Worm (Caenorhabditis elegans) whole organism, L3 larva: ENCODE measurements around the gene srv-8.

Experiments
- R02D3.7 ChIP-seq: fragments of 150-350 bp; optimal IDR thresholded peaks from 2 replicates; lab custom pipeline; 2014; ENCODE audit warnings: missing biosample characterization, missing genetic modification characterization
- ZK546.5 ChIP-seq: sonication (generic microtip); optimal IDR thresholded peaks from 2 replicates; lab custom pipeline; 2017; ENCODE audit warnings: missing biosample characterization, missing genetic modification characterization
- aly-2 ChIP-seq: fragments of 150-350 bp; optimal IDR thresholded peaks from 2 replicates; lab custom pipeline; 2014; ENCODE audit warnings: missing biosample characterization, missing genetic modification characterization
- ama-1 ChIP-seq: fragments of 150-350 bp; optimal IDR thresholded peaks from 2 replicates; lab custom pipeline; 2018
- ceh-28 ChIP-seq: fragments of 150-350 bp; optimal IDR thresholded peaks from 2 replicates; lab custom pipeline; 2014; ENCODE audit warnings: missing biosample characterization, missing genetic modification reagents, missing genetic modification characterization
- ceh-82 ChIP-seq: fragments of 150-350 bp; optimal IDR thresholded peaks from 2 replicates; lab custom pipeline; 2014; ENCODE audit warnings: missing biosample characterization, missing genetic modification characterization
- ceh-9 ChIP-seq: sonication (generic microtip); optimal IDR thresholded peaks from 2 replicates; lab custom pipeline; 2018; ENCODE audit warnings: missing biosample characterization, missing genetic modification characterization
- daf-12 ChIP-seq: fragments of 150-350 bp; optimal IDR thresholded peaks from 2 replicates; lab custom pipeline; 2014; ENCODE audit warnings: missing biosample characterization, missing genetic modification reagents, missing genetic modification characterization
- egl-5 ChIP-seq: fragments of 150-350 bp; optimal IDR thresholded peaks from 2 replicates; lab custom pipeline; 2017; ENCODE audit warnings: missing biosample characterization, missing genetic modification reagents, missing genetic modification characterization, inconsistent platforms
- elt-1 ChIP-seq: fragments of 150-350 bp; optimal IDR thresholded peaks from 2 replicates; lab custom pipeline; 2014; ENCODE audit warnings: missing biosample characterization, missing genetic modification characterization
- elt-3 ChIP-seq, 3 experiments: fragments of 150-350 bp in 1 of 3; sonication (generic microtip) in 2 of 3; optimal IDR thresholded peaks; 2 replicates in 2 of 3; 4 replicates in 1 of 3; lab custom pipeline; 2014 to 2017; ENCODE audit warnings: missing biosample characterization in 3 of 3, missing genetic modification characterization in 3 of 3
- eor-1 ChIP-seq, 2 experiments: fragments of 150-350 bp; optimal IDR thresholded peaks; 2 replicates each; lab custom pipeline; 2014 to 2018; ENCODE audit warnings: missing biosample characterization in 2 of 2, missing genetic modification characterization in 2 of 2
- fkh-10 ChIP-seq: sonication (generic microtip); optimal IDR thresholded peaks from 2 replicates; lab custom pipeline; 2017; ENCODE audit warnings: missing biosample characterization, missing genetic modification reagents, missing genetic modification characterization
- hmg-11 ChIP-seq: sonication (generic microtip); optimal IDR thresholded peaks from 2 replicates; lab custom pipeline; 2016; ENCODE audit warnings: missing genetic modification characterization, missing compliant biosample characterization
- jun-1 ChIP-seq: fragments of 150-350 bp; optimal IDR thresholded peaks from 2 replicates; lab custom pipeline; 2014; ENCODE audit warnings: missing biosample characterization, missing genetic modification reagents, missing genetic modification characterization
- lin-15B ChIP-seq: fragments of 150-350 bp; optimal IDR thresholded peaks from 2 replicates; lab custom pipeline; 2014; ENCODE audit warnings: missing biosample characterization, missing genetic modification characterization
- lin-39 ChIP-seq: fragments of 150-350 bp; optimal IDR thresholded peaks from 2 replicates; lab custom pipeline; 2018; ENCODE audit warnings: missing biosample characterization, missing genetic modification reagents, missing genetic modification characterization
- lsy-12 ChIP-seq: sonication (generic microtip); optimal IDR thresholded peaks from 2 replicates; lab custom pipeline; 2016; ENCODE audit warnings: mild to moderate bottlenecking, missing genetic modification characterization, missing compliant biosample characterization
- mdl-1 ChIP-seq: fragments of 150-350 bp; optimal IDR thresholded peaks from 2 replicates; lab custom pipeline; 2014; ENCODE audit warnings: missing biosample characterization, missing genetic modification characterization
- mml-1 ChIP-seq: fragments of 150-350 bp; sonication (generic microtip); optimal IDR thresholded peaks from 3 replicates; lab custom pipeline; 2014; ENCODE audit warnings: missing biosample characterization, missing genetic modification characterization
- nfya-1 ChIP-seq: sonication (generic microtip); optimal IDR thresholded peaks from 2 replicates; lab custom pipeline; 2017; ENCODE audit warnings: missing genetic modification characterization, mild to moderate bottlenecking, missing compliant biosample characterization, antibody characterized with exemption, moderate library complexity; ENCODE audit not compliant: insufficient read depth
- nhr-11 ChIP-seq: fragments of 150-350 bp; optimal IDR thresholded peaks from 2 replicates; lab custom pipeline; 2014; ENCODE audit warnings: missing biosample characterization, missing genetic modification characterization
- nhr-12 ChIP-seq: fragments of 150-350 bp; optimal IDR thresholded peaks from 2 replicates; lab custom pipeline; 2014; ENCODE audit warnings: missing biosample characterization, missing genetic modification characterization
- nhr-23 ChIP-seq: fragments of 150-350 bp; optimal IDR thresholded peaks from 2 replicates; lab custom pipeline; 2014; ENCODE audit warnings: missing biosample characterization, missing genetic modification reagents, missing genetic modification characterization
- nhr-237 ChIP-seq: fragments of 150-350 bp; optimal IDR thresholded peaks from 2 replicates; lab custom pipeline; 2014; ENCODE audit warnings: missing biosample characterization, missing genetic modification characterization
- nhr-25 ChIP-seq: sonication (generic microtip); optimal IDR thresholded peaks from 2 replicates; lab custom pipeline; 2017; ENCODE audit warnings: missing biosample characterization, missing genetic modification characterization
- nhr-43 ChIP-seq: sonication (generic microtip); optimal IDR thresholded peaks from 2 replicates; lab custom pipeline; 2016; ENCODE audit warnings: mild to moderate bottlenecking, missing genetic modification characterization, missing compliant biosample characterization; ENCODE audit not compliant: poor library complexity, severe bottlenecking
- nhr-67 ChIP-seq: fragments of 150-350 bp; optimal IDR thresholded peaks from 2 replicates; lab custom pipeline; 2014; ENCODE audit warnings: missing biosample characterization, missing genetic modification characterization
- nhr-76 ChIP-seq: fragments of 150-350 bp; sonication (generic microtip); optimal IDR thresholded peaks from 5 replicates; lab custom pipeline; 2014; ENCODE audit warnings: missing biosample characterization, missing genetic modification characterization
- nhr-77 ChIP-seq: fragments of 150-350 bp; optimal IDR thresholded peaks from 2 replicates; lab custom pipeline; 2014; ENCODE audit warnings: missing biosample characterization, missing genetic modification characterization
- pha-4 ChIP-seq: fragments of 150-350 bp; optimal IDR thresholded peaks from 2 replicates; lab custom pipeline; 2014; ENCODE audit warnings: missing biosample characterization, missing genetic modification reagents, missing genetic modification characterization
- unc-39 ChIP-seq: sonication (generic microtip); optimal IDR thresholded peaks from 4 replicates; lab custom pipeline; 2017; ENCODE audit warnings: missing biosample characterization, missing genetic modification characterization
- unc-62 ChIP-seq: fragments of 150-350 bp; sonication (generic microtip); optimal IDR thresholded peaks from 4 replicates; lab custom pipeline; 2014; ENCODE audit warnings: missing biosample characterization, missing genetic modification reagents, missing genetic modification characterization
- ztf-11 ChIP-seq: fragments of 150-350 bp; optimal IDR thresholded peaks from 2 replicates; lab custom pipeline; 2014; ENCODE audit warnings: missing biosample characterization, missing genetic modification characterization

srv-8 gene

DNA sequence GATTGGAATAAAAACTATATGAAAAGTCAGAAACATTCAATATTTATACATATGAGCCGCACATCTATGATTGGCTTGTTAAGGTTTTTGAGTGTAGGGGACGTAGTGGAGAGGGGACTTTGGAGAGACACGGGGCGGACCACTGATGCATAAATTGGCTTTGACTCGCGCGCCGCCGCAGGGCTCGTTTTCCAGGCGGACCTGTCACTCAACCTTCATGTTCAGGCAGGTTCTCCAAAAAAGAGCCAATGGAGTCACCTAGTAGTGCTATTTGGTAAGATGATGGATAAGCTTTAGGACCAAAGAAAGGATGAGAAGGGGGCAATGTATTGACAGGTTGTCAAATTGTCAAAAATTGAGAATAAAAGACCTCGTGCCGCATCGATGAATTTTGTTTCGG is 25.6 kb downstream of the srv-8 start:
- no peak for TF ChIP-seq nhr-237
- TF ChIP-seq mdl-1 (tag; lab: Kevin White, UChicago), result no peak

ce11 chrV:13393333-13393803 is 27.2 kb downstream of the srv-8 start:
- TF ChIP-seq lsy-12 (tag; lab: Kevin White, UChicago), result peak; percentile 8
- no peak for TF ChIP-seq mml-1 (tag; lab: Kevin White, UChicago)
- no peak for TF ChIP-seq lin-15B (tag; lab: Kevin White, UChicago)
- peak; percentile 45 for TF ChIP-seq nfya-1 (tag; lab: Kevin White, UChicago)
- TF ChIP-seq lin-39 (tag; lab: Kevin White, UChicago), result peak; percentile 17
- no peak for TF ChIP-seq daf-12
- TF ChIP-seq fkh-10 (GFP tag; lab: Kevin White, UChicago), result no peak
- TF ChIP-seq nhr-23, result peak; percentile 33
- no peak for TF ChIP-seq hmg-11 (tag; lab: Kevin White, UChicago)
- TF ChIP-seq unc-62 (GFP tag; lab: Kevin White, UChicago), result no peak
- no peak for TF ChIP-seq ama-1 (lab: Kevin White, UChicago)
- TF ChIP-seq egl-5 (tag; lab: Kevin White, UChicago), result no peak
- no peak for TF ChIP-seq ceh-82
- no peak for TF ChIP-seq nhr-11 (tag; lab: Kevin White, UChicago)
- TF ChIP-seq ceh-28 (tag; lab: Kevin White, UChicago), result peak; percentile 2
- TF ChIP-seq nhr-77 (tag; lab: Kevin White, UChicago), result no peak
- TF ChIP-seq unc-39, result no peak
- no peak for TF ChIP-seq elt-3 (tag; optimal IDR thresholded peaks at IDR 0.05; lab: Kevin White, UChicago)
- TF ChIP-seq, all 47 proteins: peak for 5

ce11 chrV:13391378-13392258 is 28.9 kb downstream of the srv-8 start, which contains the start of gene somi-1:
somi-1 (minus strand) TSS chrV:13391395.
- TF ChIP-seq lin-39 (tag; lab: Kevin White, UChicago) (peak; percentile 36), ama-1 (lab: Kevin White, UChicago) (peak; percentile 54), nhr-43 (tag; lab: Kevin White, UChicago) (peak; percentile 45), jun-1 (tag; lab: Kevin White, UChicago) (peak; percentile 1), ceh-9 (tag; lab: Kevin White, UChicago) (no peak), ceh-28 (tag; lab: Kevin White, UChicago) (no peak), elt-1 (tag; lab: Kevin White, UChicago) (no peak), fkh-10 (GFP tag; lab: Kevin White, UChicago) (peak; percentile 26), hmg-11 (tag; lab: Kevin White, UChicago) (no peak), nhr-25 (peak; percentile 69), nhr-23 (peak; percentile 51)
- TF ChIP-seq, all 47 proteins: peak for 7

ce11 chrV:13390936-13391335 is 29.6 kb downstream of the srv-8 start:
- TF ChIP-seq nhr-43 (tag; lab: Kevin White, UChicago), result peak; percentile 26
- TF ChIP-seq nfya-1 (tag; lab: Kevin White, UChicago), result peak; percentile 56
- TF ChIP-seq nhr-25, result peak; percentile 63
- TF ChIP-seq jun-1 (tag; lab: Kevin White, UChicago), result no peak

- TF ChIP-seq daf-12 (no peak), nhr-76 (tag; lab: Kevin White, UChicago) (no peak), nhr-25 (peak; percentile 67), nhr-12 (tag; lab: Kevin White, UChicago) (no peak), nfya-1 (tag; lab: Kevin White, UChicago) (peak; percentile 8), ztf-11 (tag; lab: Kevin White, UChicago) (no peak), R02D3.7 (tag; lab: Kevin White, UChicago) (no peak), mdl-1 (tag; lab: Kevin White, UChicago) (no peak), nhr-67 (tag; lab: Kevin White, UChicago) (no peak), nhr-43 (tag; lab: Kevin White, UChicago) (peak; percentile 13), unc-39 (no peak), ceh-28 (tag; lab: Kevin White, UChicago) (peak; percentile 12), aly-2 (tag; lab: Kevin White, UChicago) (no peak), nhr-23 (peak; percentile 62), elt-3 (tag; optimal IDR thresholded peaks at IDR 0.05; lab: Kevin White, UChicago) (peak in 2 of 3 experiments; percentile 66 to 80), ZK546.5 (tag; lab: Kevin White, UChicago) (no peak), eor-1 (tag; optimal IDR thresholded peaks at IDR 0.05; lab: Kevin White, UChicago) (no peak), pha-4 (tag; lab: Kevin White, UChicago) (no peak), jun-1 (tag; lab: Kevin White, UChicago) (no peak)
Observed at ce11 chrV:13389454-13389853, 31.1 kb downstream of the srv-8 start.
